Worm (Caenorhabditis elegans) whole organism, L2 larva: ENCODE results near the gene nspd-3.
"Not testable (repeated sequence)": the region's sequence is repeated elsewhere in the genome, so short reads cannot be mapped to it uniquely, and the experiment has no call there.

Experiments
- C34F6.9 ChIP-seq: fragments of 150-350 bp; optimal IDR thresholded peaks from 2 replicates; lab custom pipeline; 2014; ENCODE audit warnings: missing biosample characterization, missing genetic modification characterization
- F13H6.1 ChIP-seq: sonication (generic microtip); optimal IDR thresholded peaks from 2 replicates; lab custom pipeline; 2016; ENCODE audit warnings: missing genetic modification characterization, missing compliant biosample characterization
- R02D3.7 ChIP-seq: fragments of 150-350 bp; optimal IDR thresholded peaks from 2 replicates; lab custom pipeline; 2014; ENCODE audit warnings: missing biosample characterization, missing genetic modification characterization
- Y55F3AM.14 ChIP-seq: fragments of 200-800 bp; sonication (Bioruptor generic); optimal IDR thresholded peaks from 2 replicates; lab custom pipeline; 2018; ENCODE audit warnings: mild to moderate bottlenecking, missing genetic modification characterization, missing compliant biosample characterization
- ZK546.5 ChIP-seq: sonication (generic microtip); optimal IDR thresholded peaks from 2 replicates; lab custom pipeline; 2017; ENCODE audit warnings: missing biosample characterization, missing genetic modification characterization
- alr-1 ChIP-seq: fragments of 150-350 bp; optimal IDR thresholded peaks from 2 replicates; lab custom pipeline; 2014; ENCODE audit warnings: missing biosample characterization, missing genetic modification characterization
- aly-2 ChIP-seq: fragments of 150-350 bp; optimal IDR thresholded peaks from 2 replicates; lab custom pipeline; 2014; ENCODE audit warnings: missing biosample characterization, missing genetic modification characterization
- ama-1 ChIP-seq: fragments of 150-350 bp; optimal IDR thresholded peaks from 2 replicates; lab custom pipeline; 2018; ENCODE audit warnings: inconsistent platforms
- blmp-1 ChIP-seq: sonication (generic microtip); optimal IDR thresholded peaks from 2 replicates; lab custom pipeline; 2017; ENCODE audit warnings: missing genetic modification characterization, mild to moderate bottlenecking, missing compliant biosample characterization, antibody characterized with exemption, moderate library complexity; ENCODE audit not compliant: insufficient read depth
- ceh-16 ChIP-seq: fragments of 150-350 bp; optimal IDR thresholded peaks from 2 replicates; lab custom pipeline; 2014; ENCODE audit warnings: missing biosample characterization, missing genetic modification characterization
- ceh-82 ChIP-seq: fragments of 150-350 bp; optimal IDR thresholded peaks from 2 replicates; lab custom pipeline; 2014; ENCODE audit warnings: missing biosample characterization, missing genetic modification characterization
- crh-2 ChIP-seq: sonication (generic microtip); optimal IDR thresholded peaks from 2 replicates; lab custom pipeline; 2017; ENCODE audit warnings: missing biosample characterization, missing genetic modification characterization
- dmd-4 ChIP-seq: sonication (generic microtip); optimal IDR thresholded peaks from 2 replicates; lab custom pipeline; 2017; ENCODE audit warnings: missing biosample characterization, missing genetic modification characterization
- egl-27 ChIP-seq: sonication (generic microtip); optimal IDR thresholded peaks from 3 replicates; lab custom pipeline; 2017; ENCODE audit warnings: missing biosample characterization, missing genetic modification reagents, missing genetic modification characterization
- elt-1 ChIP-seq: fragments of 150-350 bp; optimal IDR thresholded peaks from 2 replicates; lab custom pipeline; 2014; ENCODE audit warnings: missing biosample characterization, missing genetic modification characterization
- elt-3 ChIP-seq: sonication (generic microtip); optimal IDR thresholded peaks from 2 replicates; lab custom pipeline; 2017; ENCODE audit warnings: missing biosample characterization, missing genetic modification characterization
- fos-1 ChIP-seq: fragments of 150-350 bp; optimal IDR thresholded peaks from 2 replicates; lab custom pipeline; 2014; ENCODE audit warnings: missing biosample characterization, missing genetic modification characterization
- gmeb-1 ChIP-seq: fragments of 150-350 bp; optimal IDR thresholded peaks from 2 replicates; lab custom pipeline; 2014; ENCODE audit warnings: missing biosample characterization, missing genetic modification characterization
- lin-11 ChIP-seq: fragments of 150-350 bp; sonication (generic microtip); optimal IDR thresholded peaks from 2 replicates; lab custom pipeline; 2014; ENCODE audit warnings: missing biosample characterization, missing genetic modification characterization, inconsistent platforms, mixed read lengths
- lin-13 ChIP-seq: fragments of 150-350 bp; optimal IDR thresholded peaks from 2 replicates; lab custom pipeline; 2014; ENCODE audit warnings: missing biosample characterization, missing genetic modification reagents, missing genetic modification characterization
- lin-39 ChIP-seq: fragments of 150-350 bp; optimal IDR thresholded peaks from 2 replicates; lab custom pipeline; 2014; ENCODE audit warnings: missing biosample characterization, missing genetic modification reagents, missing genetic modification characterization
- lsy-2 ChIP-seq, 2 experiments: fragments of 150-350 bp in 1 of 2; sonication (generic microtip) in 1 of 2; optimal IDR thresholded peaks; 2 replicates each; lab custom pipeline; 2014 to 2017; ENCODE audit warnings: missing biosample characterization in 2 of 2, missing genetic modification characterization in 2 of 2
- mab-5 ChIP-seq: fragments of 150-350 bp; optimal IDR thresholded peaks from 2 replicates; lab custom pipeline; 2014; ENCODE audit warnings: missing biosample characterization, missing genetic modification characterization
- mbf-1 ChIP-seq: sonication (generic microtip); optimal IDR thresholded peaks from 2 replicates; lab custom pipeline; 2017; ENCODE audit warnings: missing biosample characterization, missing genetic modification characterization
- mdl-1 ChIP-seq, 2 experiments: fragments of 150-350 bp in 1 of 2; sonication (generic microtip) in 1 of 2; optimal IDR thresholded peaks; 2 replicates each; lab custom pipeline; 2017; ENCODE audit warnings: missing biosample characterization in 2 of 2, missing genetic modification characterization in 2 of 2
- nhr-11 ChIP-seq: fragments of 150-350 bp; optimal IDR thresholded peaks from 2 replicates; lab custom pipeline; 2014; ENCODE audit warnings: missing biosample characterization, missing genetic modification characterization
- nhr-12 ChIP-seq: fragments of 150-350 bp; optimal IDR thresholded peaks from 2 replicates; lab custom pipeline; 2014; ENCODE audit warnings: missing biosample characterization, missing genetic modification characterization
- nhr-129 ChIP-seq: fragments of 150-350 bp; optimal IDR thresholded peaks from 2 replicates; lab custom pipeline; 2014; ENCODE audit warnings: missing biosample characterization, missing genetic modification characterization
- nhr-21 ChIP-seq: fragments of 150-350 bp; optimal IDR thresholded peaks from 2 replicates; lab custom pipeline; 2014; ENCODE audit warnings: missing biosample characterization, missing genetic modification characterization
- nhr-237 ChIP-seq: fragments of 150-350 bp; optimal IDR thresholded peaks from 2 replicates; lab custom pipeline; 2014; ENCODE audit warnings: missing biosample characterization, missing genetic modification characterization
- nhr-25 ChIP-seq: fragments of 150-350 bp; sonication (generic microtip); optimal IDR thresholded peaks from 3 replicates; lab custom pipeline; 2014; ENCODE audit warnings: missing biosample characterization, missing genetic modification characterization
- peb-1 ChIP-seq: fragments of 150-350 bp; optimal IDR thresholded peaks from 2 replicates; lab custom pipeline; 2014; ENCODE audit warnings: missing biosample characterization, missing genetic modification characterization
- sem-4 ChIP-seq: fragments of 150-350 bp; optimal IDR thresholded peaks from 2 replicates; lab custom pipeline; 2014; ENCODE audit warnings: missing biosample characterization, missing genetic modification reagents, missing genetic modification characterization
- skn-1 ChIP-seq: sonication (generic microtip); optimal IDR thresholded peaks from 2 replicates; lab custom pipeline; 2017; ENCODE audit warnings: missing biosample characterization, missing genetic modification characterization
- sma-3 ChIP-seq: sonication (generic microtip); optimal IDR thresholded peaks from 2 replicates; lab custom pipeline; 2016; ENCODE audit warnings: missing genetic modification reagents, missing genetic modification characterization, missing compliant biosample characterization
- sma-9 ChIP-seq, 2 experiments: fragments of 150-350 bp in 1 of 2; sonication (generic microtip) in 1 of 2; optimal IDR thresholded peaks; 2 replicates each; lab custom pipeline; 2014 to 2016; ENCODE audit warnings: missing genetic modification characterization in 2 of 2, mild to moderate bottlenecking in 1 of 2, missing biosample characterization in 1 of 2, missing compliant biosample characterization in 1 of 2, missing genetic modification reagents in 1 of 2, moderate library complexity in 1 of 2
- snpc-4 ChIP-seq: fragments of 150-350 bp; optimal IDR thresholded peaks from 2 replicates; lab custom pipeline; 2014; ENCODE audit warnings: missing biosample characterization, missing genetic modification characterization
- unc-39 ChIP-seq: fragments of 150-350 bp; optimal IDR thresholded peaks from 2 replicates; lab custom pipeline; 2014; ENCODE audit warnings: missing biosample characterization, missing genetic modification characterization
- unc-55 ChIP-seq: fragments of 150-350 bp; sonication (generic microtip); optimal IDR thresholded peaks from 3 replicates; lab custom pipeline; 2014; ENCODE audit warnings: missing biosample characterization, missing genetic modification reagents, missing genetic modification characterization
- zag-1 ChIP-seq: fragments of 150-350 bp; optimal IDR thresholded peaks from 2 replicates; lab custom pipeline; 2014; ENCODE audit warnings: missing biosample characterization, missing genetic modification characterization
- ztf-1 ChIP-seq: fragments of 200-800 bp; sonication (Bioruptor generic); conservative IDR thresholded peaks from 2 replicates; pipeline ENCODE4 v1.3.6; 2022; ENCODE audit warnings: missing genetic modification characterization, missing compliant biosample characterization
- ztf-11 ChIP-seq: sonication (generic microtip); optimal IDR thresholded peaks from 2 replicates; lab custom pipeline; 2017; ENCODE audit warnings: missing biosample characterization, missing genetic modification characterization

Gene nspd-3

ce11 chrIV:5162941-5163340 lies at the start of gene nspd-3, which contains the start of gene C24D10.2:
Gene nspd-3, minus strand, starts transcription at chrIV:5163041.
Gene C24D10.2, plus strand, starts transcription at chrIV:5163339.
- TF ChIP-seq nhr-237; ceh-82; nhr-129 (tag; lab: Kevin White, UChicago): not testable (repeated sequence)

DNA sequence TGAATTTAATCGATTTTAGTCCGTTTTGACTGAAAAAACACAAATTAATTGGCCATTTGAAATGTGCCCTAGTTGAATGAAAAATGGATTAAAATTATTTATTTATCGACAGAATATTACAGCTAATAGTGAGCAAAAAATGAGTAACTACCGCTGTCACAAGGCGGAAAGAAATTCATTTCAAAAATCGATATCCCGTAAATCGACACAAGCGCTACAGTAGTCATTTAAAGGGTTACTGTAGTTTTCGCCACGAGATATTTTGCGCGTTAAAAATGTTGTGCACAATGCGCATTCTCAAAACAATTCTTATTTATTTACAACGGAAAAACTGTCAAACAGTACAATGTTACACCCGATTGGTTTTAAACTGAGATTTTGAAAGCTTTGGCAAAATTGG lies 47.8 kb upstream of the nspd-3 start:
- TF ChIP-seq Y55F3AM.14 (GFP tag; lab: Kevin White, UChicago), result no peak
- TF ChIP-seq mbf-1 (tag; lab: Kevin White, UChicago), result no peak

- peak in 1 of 2 experiments; percentile 36 for TF ChIP-seq mdl-1 (tag; optimal IDR thresholded peaks at IDR 0.05; lab: Kevin White, UChicago)
- TF ChIP-seq F13H6.1 (tag; lab: Kevin White, UChicago), result peak; percentile 14
- TF ChIP-seq crh-2 (tag; lab: Kevin White, UChicago), result peak; percentile 96
- peak; percentile 52 for TF ChIP-seq sma-9 (GFP tag; optimal IDR thresholded peaks at IDR 0.05; lab: Kevin White, UChicago)
- no peak for TF ChIP-seq sma-9 (tag; optimal IDR thresholded peaks at IDR 0.05; lab: Kevin White, UChicago)
- TF ChIP-seq snpc-4, result peak; percentile 40
- peak; percentile 4 for TF ChIP-seq zag-1 (tag; lab: Kevin White, UChicago)
- no peak for TF ChIP-seq lin-39 (tag; lab: Kevin White, UChicago)
- TF ChIP-seq mbf-1 (tag; lab: Kevin White, UChicago), result no peak
- TF ChIP-seq ZK546.5 (tag; lab: Kevin White, UChicago), result no peak
- no peak for TF ChIP-seq skn-1 (tag; lab: Kevin White, UChicago)
- peak; percentile 82 for TF ChIP-seq R02D3.7 (tag; lab: Kevin White, UChicago)
- no peak for TF ChIP-seq peb-1 (tag; lab: Kevin White, UChicago)
- peak; percentile 72 for TF ChIP-seq mab-5 (tag; lab: Kevin White, UChicago)
- no peak for TF ChIP-seq elt-1 (tag; lab: Kevin White, UChicago)
- TF ChIP-seq C34F6.9, result peak; percentile 82
- TF ChIP-seq blmp-1 (tag; lab: Kevin White, UChicago), result no peak
- TF ChIP-seq lsy-2 (tag; optimal IDR thresholded peaks at IDR 0.05; lab: Kevin White, UChicago), result peak; percentile 73 to 82
- no peak for TF ChIP-seq ceh-16 (tag; lab: Kevin White, UChicago)
- TF ChIP-seq fos-1 (tag; lab: Kevin White, UChicago), result peak; percentile 36
- no peak for TF ChIP-seq nhr-12 (tag; lab: Kevin White, UChicago)
- TF ChIP-seq unc-55 (GFP tag; lab: Kevin White, UChicago), result peak; percentile 93
- TF ChIP-seq nhr-25 (tag; lab: Kevin White, UChicago), result peak; percentile 66
- TF ChIP-seq lin-13, result peak; percentile 54
- TF ChIP-seq egl-27 (tag; lab: Kevin White, UChicago), result peak; percentile 54
- TF ChIP-seq sem-4, result no peak
- TF ChIP-seq nhr-11, result peak; percentile 69
- TF ChIP-seq sma-3 (GFP tag; lab: Kevin White, UChicago), result peak; percentile 73
- TF ChIP-seq lin-11 (tag; lab: Kevin White, UChicago), result peak; percentile 75
- peak; percentile 83 for TF ChIP-seq nhr-129 (tag; lab: Kevin White, UChicago)
- TF ChIP-seq nhr-21 (tag; lab: Kevin White, UChicago), result peak; percentile 42
- TF ChIP-seq ama-1 (lab: Kevin White, UChicago), result no peak
- no peak for TF ChIP-seq elt-3
- peak; percentile 88 for TF ChIP-seq gmeb-1
- TF ChIP-seq aly-2 (tag; lab: Kevin White, UChicago), result no peak
Observed at ce11 chrIV:5209390-5209789, 46.5 kb upstream of the nspd-3 start, which contains the start of the genes Y59E9AL.36 and nbet-1. Gene Y59E9AL.36, minus strand, starts transcription at chrIV:5209481. Gene nbet-1, plus strand, starts transcription at chrIV:5209501.

ce11 chrIV:5206716-5207115 lies 43.9 kb upstream of the nspd-3 start:
- TF ChIP-seq blmp-1 (tag; lab: Kevin White, UChicago) (no peak), nhr-25 (tag; lab: Kevin White, UChicago) (no peak), nhr-21 (tag; lab: Kevin White, UChicago) (no peak), lin-13 (no peak), elt-1 (tag; lab: Kevin White, UChicago) (no peak), C34F6.9 (no peak), fos-1 (tag; lab: Kevin White, UChicago) (no peak), ceh-82 (no peak), crh-2 (tag; lab: Kevin White, UChicago) (no peak), skn-1 (tag; lab: Kevin White, UChicago) (no peak), F13H6.1 (tag; lab: Kevin White, UChicago) (no peak), ztf-11 (no peak), nhr-11 (no peak), alr-1 (tag; lab: Kevin White, UChicago) (no peak), nhr-129 (tag; lab: Kevin White, UChicago) (no peak), unc-55 (GFP tag; lab: Kevin White, UChicago) (no peak), dmd-4 (tag; lab: Kevin White, UChicago) (no peak), R02D3.7 (tag; lab: Kevin White, UChicago) (no peak), unc-39 (tag; lab: Kevin White, UChicago) (no peak), ztf-1 (GFP tag; lab: Robert Waterston, UW) (no peak)
